Worm (Caenorhabditis elegans) whole organism, late embryonic: ENCODE results near the gene math-31.

ENCODE experiments used
- ceh-14 ChIP-seq: sonication (generic microtip); optimal IDR thresholded peaks from 2 replicates; lab custom pipeline; 2016; ENCODE audit warnings: missing genotype, missing genetic modification characterization, missing compliant biosample characterization
- fkh-6 ChIP-seq: sonication (generic microtip); optimal IDR thresholded peaks from 2 replicates; lab custom pipeline; 2016; ENCODE audit warnings: missing genetic modification characterization, missing compliant biosample characterization
- hlh-13 ChIP-seq: fragments of 200-800 bp; sonication (Bioruptor generic); optimal IDR thresholded peaks from 2 replicates; lab custom pipeline; 2018; ENCODE audit warnings: mild to moderate bottlenecking, missing genetic modification characterization, missing compliant biosample characterization
- pha-2 ChIP-seq: sonication (generic microtip); optimal IDR thresholded peaks from 2 replicates; lab custom pipeline; 2017; ENCODE audit warnings: mild to moderate bottlenecking, missing genetic modification characterization, missing compliant biosample characterization
- tbx-2 ChIP-seq: sonication (generic microtip); optimal IDR thresholded peaks from 2 replicates; lab custom pipeline; 2016; ENCODE audit warnings: missing genetic modification characterization, missing compliant biosample characterization
- unc-86 ChIP-seq: sonication (generic microtip); optimal IDR thresholded peaks from 2 replicates; lab custom pipeline; 2016; ENCODE audit warnings: missing genetic modification characterization, missing compliant biosample characterization

- TF ChIP-seq tbx-2 (tag; lab: Kevin White, UChicago): no peak
- no peak for TF ChIP-seq unc-86 (tag; lab: Kevin White, UChicago)
- TF ChIP-seq fkh-6 (tag; lab: Kevin White, UChicago): no peak
- no peak for TF ChIP-seq hlh-13
- TF ChIP-seq ceh-14 (tag; lab: Kevin White, UChicago): no peak
- TF ChIP-seq pha-2 (tag; lab: Kevin White, UChicago): no peak
Observed at ce11 chrII:1882705-1883104, 29.9 kb downstream of the math-31 start, which contains the start of gene math-5.
